Worm (Caenorhabditis elegans) whole organism, L2 larva: ENCODE data around the gene his-3.
A peak's percentile ranks its signal among the peaks of the same experiment; 100 is the strongest.
"Not testable (repeated sequence)": the region's sequence is repeated elsewhere in the genome, so short reads cannot be mapped to it uniquely, and the experiment has no call there.

ENCODE experiments used
- C34F6.9 ChIP-seq: fragments of 150-350 bp; optimal IDR thresholded peaks from 2 replicates; lab custom pipeline; 2014; ENCODE audit warnings: missing biosample characterization, missing genetic modification characterization
- F13H6.1 ChIP-seq: sonication (generic microtip); optimal IDR thresholded peaks from 2 replicates; lab custom pipeline; 2016; ENCODE audit warnings: missing genetic modification characterization, missing compliant biosample characterization
- R02D3.7 ChIP-seq: fragments of 150-350 bp; optimal IDR thresholded peaks from 2 replicates; lab custom pipeline; 2014; ENCODE audit warnings: missing biosample characterization, missing genetic modification characterization
- Y55F3AM.14 ChIP-seq: fragments of 200-800 bp; sonication (Bioruptor generic); optimal IDR thresholded peaks from 2 replicates; lab custom pipeline; 2018; ENCODE audit warnings: mild to moderate bottlenecking, missing genetic modification characterization, missing compliant biosample characterization
- alr-1 ChIP-seq: fragments of 150-350 bp; optimal IDR thresholded peaks from 2 replicates; lab custom pipeline; 2014; ENCODE audit warnings: missing biosample characterization, missing genetic modification characterization
- aly-2 ChIP-seq: fragments of 150-350 bp; optimal IDR thresholded peaks from 2 replicates; lab custom pipeline; 2014; ENCODE audit warnings: missing biosample characterization, missing genetic modification characterization
- ama-1 ChIP-seq: fragments of 150-350 bp; optimal IDR thresholded peaks from 2 replicates; lab custom pipeline; 2018; ENCODE audit warnings: inconsistent platforms
- blmp-1 ChIP-seq: sonication (generic microtip); optimal IDR thresholded peaks from 2 replicates; lab custom pipeline; 2017; ENCODE audit warnings: missing genetic modification characterization, mild to moderate bottlenecking, missing compliant biosample characterization, antibody characterized with exemption, moderate library complexity; ENCODE audit not compliant: insufficient read depth
- ceh-16 ChIP-seq: fragments of 150-350 bp; optimal IDR thresholded peaks from 2 replicates; lab custom pipeline; 2014; ENCODE audit warnings: missing biosample characterization, missing genetic modification characterization
- crh-2 ChIP-seq: sonication (generic microtip); optimal IDR thresholded peaks from 2 replicates; lab custom pipeline; 2017; ENCODE audit warnings: missing biosample characterization, missing genetic modification characterization
- dmd-4 ChIP-seq: sonication (generic microtip); optimal IDR thresholded peaks from 2 replicates; lab custom pipeline; 2017; ENCODE audit warnings: missing biosample characterization, missing genetic modification characterization
- egl-27 ChIP-seq: sonication (generic microtip); optimal IDR thresholded peaks from 3 replicates; lab custom pipeline; 2017; ENCODE audit warnings: missing biosample characterization, missing genetic modification reagents, missing genetic modification characterization
- elt-1 ChIP-seq: fragments of 150-350 bp; optimal IDR thresholded peaks from 2 replicates; lab custom pipeline; 2014; ENCODE audit warnings: missing biosample characterization, missing genetic modification characterization
- elt-3 ChIP-seq: sonication (generic microtip); optimal IDR thresholded peaks from 2 replicates; lab custom pipeline; 2017; ENCODE audit warnings: missing biosample characterization, missing genetic modification characterization
- fos-1 ChIP-seq: fragments of 150-350 bp; optimal IDR thresholded peaks from 2 replicates; lab custom pipeline; 2014; ENCODE audit warnings: missing biosample characterization, missing genetic modification characterization
- gmeb-1 ChIP-seq: fragments of 150-350 bp; optimal IDR thresholded peaks from 2 replicates; lab custom pipeline; 2014; ENCODE audit warnings: missing biosample characterization, missing genetic modification characterization
- lin-11 ChIP-seq: fragments of 150-350 bp; sonication (generic microtip); optimal IDR thresholded peaks from 2 replicates; lab custom pipeline; 2014; ENCODE audit warnings: missing biosample characterization, missing genetic modification characterization, inconsistent platforms, mixed read lengths
- lin-13 ChIP-seq: fragments of 150-350 bp; optimal IDR thresholded peaks from 2 replicates; lab custom pipeline; 2014; ENCODE audit warnings: missing biosample characterization, missing genetic modification reagents, missing genetic modification characterization
- lin-39 ChIP-seq: fragments of 150-350 bp; optimal IDR thresholded peaks from 2 replicates; lab custom pipeline; 2014; ENCODE audit warnings: missing biosample characterization, missing genetic modification reagents, missing genetic modification characterization
- lsy-2 ChIP-seq, 2 experiments: fragments of 150-350 bp in 1 of 2; sonication (generic microtip) in 1 of 2; optimal IDR thresholded peaks; 2 replicates each; lab custom pipeline; 2014 to 2017; ENCODE audit warnings: missing biosample characterization in 2 of 2, missing genetic modification characterization in 2 of 2
- mab-5 ChIP-seq: fragments of 150-350 bp; optimal IDR thresholded peaks from 2 replicates; lab custom pipeline; 2014; ENCODE audit warnings: missing biosample characterization, missing genetic modification characterization
- nhr-12 ChIP-seq: fragments of 150-350 bp; optimal IDR thresholded peaks from 2 replicates; lab custom pipeline; 2014; ENCODE audit warnings: missing biosample characterization, missing genetic modification characterization
- nhr-129 ChIP-seq: fragments of 150-350 bp; optimal IDR thresholded peaks from 2 replicates; lab custom pipeline; 2014; ENCODE audit warnings: missing biosample characterization, missing genetic modification characterization
- nhr-21 ChIP-seq: fragments of 150-350 bp; optimal IDR thresholded peaks from 2 replicates; lab custom pipeline; 2014; ENCODE audit warnings: missing biosample characterization, missing genetic modification characterization
- nhr-23 ChIP-seq: fragments of 150-350 bp; optimal IDR thresholded peaks from 2 replicates; lab custom pipeline; 2014; ENCODE audit warnings: missing biosample characterization, missing genetic modification reagents, missing genetic modification characterization
- nhr-25 ChIP-seq: fragments of 150-350 bp; sonication (generic microtip); optimal IDR thresholded peaks from 3 replicates; lab custom pipeline; 2014; ENCODE audit warnings: missing biosample characterization, missing genetic modification characterization
- nhr-6 ChIP-seq: fragments of 150-350 bp; optimal IDR thresholded peaks from 2 replicates; lab custom pipeline; 2014; ENCODE audit warnings: missing biosample characterization, missing genetic modification characterization
- nhr-77 ChIP-seq: fragments of 150-350 bp; optimal IDR thresholded peaks from 2 replicates; lab custom pipeline; 2014; ENCODE audit warnings: missing biosample characterization, missing genetic modification characterization
- sem-4 ChIP-seq: fragments of 150-350 bp; optimal IDR thresholded peaks from 2 replicates; lab custom pipeline; 2014; ENCODE audit warnings: missing biosample characterization, missing genetic modification reagents, missing genetic modification characterization
- sma-3 ChIP-seq: sonication (generic microtip); optimal IDR thresholded peaks from 2 replicates; lab custom pipeline; 2016; ENCODE audit warnings: missing genetic modification reagents, missing genetic modification characterization, missing compliant biosample characterization
- sma-9 ChIP-seq, 2 experiments: fragments of 150-350 bp in 1 of 2; sonication (generic microtip) in 1 of 2; optimal IDR thresholded peaks; 2 replicates each; lab custom pipeline; 2014 to 2016; ENCODE audit warnings: missing genetic modification characterization in 2 of 2, mild to moderate bottlenecking in 1 of 2, missing biosample characterization in 1 of 2, missing compliant biosample characterization in 1 of 2, missing genetic modification reagents in 1 of 2, moderate library complexity in 1 of 2
- unc-39 ChIP-seq: fragments of 150-350 bp; optimal IDR thresholded peaks from 2 replicates; lab custom pipeline; 2014; ENCODE audit warnings: missing biosample characterization, missing genetic modification characterization
- unc-55 ChIP-seq: fragments of 150-350 bp; sonication (generic microtip); optimal IDR thresholded peaks from 3 replicates; lab custom pipeline; 2014; ENCODE audit warnings: missing biosample characterization, missing genetic modification reagents, missing genetic modification characterization
- ztf-4 ChIP-seq: fragments of 150-350 bp; optimal IDR thresholded peaks from 2 replicates; lab custom pipeline; 2014; ENCODE audit warnings: missing biosample characterization, missing genetic modification characterization

The his-3 gene

DNA sequence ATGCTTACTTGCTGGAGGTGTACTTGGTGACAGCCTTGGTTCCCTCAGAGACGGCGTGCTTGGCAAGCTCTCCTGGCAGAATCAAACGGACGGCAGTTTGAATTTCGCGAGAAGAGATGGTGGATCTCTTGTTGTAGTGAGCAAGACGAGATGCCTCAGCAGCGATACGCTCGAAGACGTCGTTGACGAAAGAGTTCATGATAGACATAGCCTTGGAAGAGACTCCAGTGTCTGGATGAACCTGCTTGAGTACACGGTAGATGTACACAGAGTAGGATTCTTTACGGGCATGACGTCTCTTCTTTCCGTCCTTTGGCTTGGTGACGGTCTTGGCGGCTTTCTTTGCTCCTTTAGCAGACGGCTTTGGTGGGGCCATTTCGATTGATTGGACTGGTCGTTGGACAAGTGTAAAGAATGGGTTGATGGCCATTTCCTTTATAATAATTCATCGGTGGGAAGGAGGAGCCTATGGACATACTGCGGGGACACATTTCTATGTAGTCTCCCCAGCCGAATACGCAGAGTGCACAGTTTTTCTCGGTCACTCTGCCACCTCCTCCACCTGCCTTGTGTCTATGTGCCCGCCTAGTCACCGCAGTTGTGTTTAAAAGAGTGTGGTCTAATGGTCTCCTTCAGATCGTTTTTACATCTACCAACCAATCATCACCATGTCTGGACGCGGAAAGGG is at the start of gene his-3, which contains the start of gene his-4:
his-3 (plus strand) TSS at position 669 of the 688 bp plus-strand sequence.
his-4 (minus strand) TSS at position 376 of the 688 bp plus-strand sequence.
- TF ChIP-seq F13H6.1 (tag; lab: Kevin White, UChicago) (peak; percentile 27), fos-1 (tag; lab: Kevin White, UChicago) (peak; percentile 49), nhr-6 (peak; percentile 52), nhr-25 (tag; lab: Kevin White, UChicago) (peak; percentile 85), lsy-2 (tag; optimal IDR thresholded peaks at IDR 0.05; lab: Kevin White, UChicago) (peak in 1 of 2 experiments; percentile 38), nhr-129 (tag; lab: Kevin White, UChicago) (peak; percentile 27), ceh-16 (tag; lab: Kevin White, UChicago) (peak; percentile 95), sma-9 (GFP tag; optimal IDR thresholded peaks at IDR 0.05; lab: Kevin White, UChicago) (peak; percentile 59), lin-13 (GFP tag; lab: Kevin White, UChicago) (peak; percentile 24), sma-3 (GFP tag; lab: Kevin White, UChicago) (peak; percentile 39)
- TF ChIP-seq sma-9 (tag; optimal IDR thresholded peaks at IDR 0.05; lab: Kevin White, UChicago) = not testable (repeated sequence)

DNA sequence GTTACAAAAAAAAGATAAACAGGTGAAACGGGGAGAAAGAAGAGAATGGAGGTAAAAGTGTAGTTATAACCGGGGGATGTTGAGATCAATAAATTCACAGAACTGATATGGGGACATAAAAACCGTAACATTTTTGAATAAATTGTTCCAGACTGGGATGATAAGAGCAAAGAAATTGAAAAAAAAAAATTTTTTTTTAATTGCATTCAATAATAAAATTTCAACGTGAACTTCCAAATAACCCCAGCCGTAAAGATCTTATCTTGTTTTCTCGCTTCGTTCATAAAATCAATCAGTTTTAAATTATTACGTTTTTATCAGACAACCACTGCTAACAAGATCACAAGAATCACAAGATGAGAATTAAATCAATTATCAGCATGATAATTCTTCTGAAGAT is 48.8 kb upstream of the his-3 start, which contains the start of gene C06C6.7:
C06C6.7 (plus strand) TSS at position 301 of the 400 bp plus-strand sequence.
- not testable (repeated sequence) for TF ChIP-seq nhr-6; nhr-12 (tag; lab: Kevin White, UChicago); ama-1

DNA sequence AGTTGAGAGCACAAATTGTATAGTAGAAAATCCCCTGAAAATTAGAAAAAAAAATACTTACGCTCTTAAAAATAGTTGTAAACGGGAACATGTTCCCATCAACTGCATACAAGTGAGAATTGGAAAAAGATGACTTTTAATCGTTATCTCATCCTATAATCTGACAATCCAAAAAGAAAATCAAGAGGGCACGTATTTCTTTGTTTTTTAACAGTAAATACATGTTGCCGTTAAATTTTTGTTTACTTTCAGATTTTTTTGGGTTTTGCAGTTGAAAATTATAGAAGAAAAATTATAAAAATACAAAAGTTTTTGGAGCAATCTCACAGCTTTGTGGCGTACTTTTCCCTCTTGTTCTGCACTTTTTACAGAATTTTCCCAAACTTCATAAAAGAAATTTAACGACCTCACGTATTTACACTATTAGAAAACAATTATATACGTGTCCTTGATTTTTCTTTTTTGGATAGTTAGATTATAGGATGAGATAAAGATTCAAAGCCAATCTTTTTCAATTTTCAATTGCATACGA is 43.9 kb upstream of the his-3 start, which contains the start of the genes C06C6.9 and C06C6.8:
C06C6.9 (minus strand) TSS at position 101 of the 532 bp plus-strand sequence.
C06C6.8 (plus strand) TSS at position 482 of the 532 bp plus-strand sequence.
- no peak for TF ChIP-seq ama-1
- no peak for TF ChIP-seq lin-11 (tag; lab: Kevin White, UChicago)
- TF ChIP-seq lsy-2 (tag; optimal IDR thresholded peaks at IDR 0.05; lab: Kevin White, UChicago) = no peak

ce11 chrV:16000433-16000832 is 40.2 kb upstream of the his-3 start, which contains the start of gene nhr-50:
nhr-50 (minus strand) TSS chrV:16000631.
- no peak for TF ChIP-seq mab-5 (tag; lab: Kevin White, UChicago)
- peak; percentile 8 for TF ChIP-seq gmeb-1 (tag; lab: Kevin White, UChicago)
- no peak for TF ChIP-seq lin-13 (GFP tag; lab: Kevin White, UChicago)
- TF ChIP-seq dmd-4 (tag; lab: Kevin White, UChicago) = no peak
- no peak for TF ChIP-seq ceh-16 (tag; lab: Kevin White, UChicago)
- TF ChIP-seq sma-3 (GFP tag; lab: Kevin White, UChicago) = peak; percentile 69
- TF ChIP-seq R02D3.7 (tag; lab: Kevin White, UChicago) = no peak
- TF ChIP-seq nhr-21 (tag; lab: Kevin White, UChicago) = peak; percentile 45
- peak; percentile 45 for TF ChIP-seq C34F6.9
- TF ChIP-seq blmp-1 (tag; lab: Kevin White, UChicago) = peak; percentile 97
- TF ChIP-seq nhr-77 (tag; lab: Kevin White, UChicago) = no peak
- TF ChIP-seq nhr-23 = no peak
- no peak for TF ChIP-seq aly-2 (tag; lab: Kevin White, UChicago)
- peak; percentile 99 for TF ChIP-seq fos-1 (tag; lab: Kevin White, UChicago)
- peak; percentile 53 for TF ChIP-seq F13H6.1 (tag; lab: Kevin White, UChicago)
- peak; percentile 8 for TF ChIP-seq ztf-4
- TF ChIP-seq egl-27 (tag; lab: Kevin White, UChicago) = peak; percentile 57
- peak; percentile 91 for TF ChIP-seq sma-9 (GFP tag; optimal IDR thresholded peaks at IDR 0.05; lab: Kevin White, UChicago)
- no peak for TF ChIP-seq sma-9 (tag; optimal IDR thresholded peaks at IDR 0.05; lab: Kevin White, UChicago)
- no peak for TF ChIP-seq nhr-6
- TF ChIP-seq nhr-129 (tag; lab: Kevin White, UChicago) = peak; percentile 54
- no peak for TF ChIP-seq elt-3 (tag; lab: Kevin White, UChicago)
- TF ChIP-seq Y55F3AM.14 (GFP tag; lab: Kevin White, UChicago) = no peak
- no peak for TF ChIP-seq elt-1
- peak; percentile 83 for TF ChIP-seq crh-2 (tag; lab: Kevin White, UChicago)

DNA sequence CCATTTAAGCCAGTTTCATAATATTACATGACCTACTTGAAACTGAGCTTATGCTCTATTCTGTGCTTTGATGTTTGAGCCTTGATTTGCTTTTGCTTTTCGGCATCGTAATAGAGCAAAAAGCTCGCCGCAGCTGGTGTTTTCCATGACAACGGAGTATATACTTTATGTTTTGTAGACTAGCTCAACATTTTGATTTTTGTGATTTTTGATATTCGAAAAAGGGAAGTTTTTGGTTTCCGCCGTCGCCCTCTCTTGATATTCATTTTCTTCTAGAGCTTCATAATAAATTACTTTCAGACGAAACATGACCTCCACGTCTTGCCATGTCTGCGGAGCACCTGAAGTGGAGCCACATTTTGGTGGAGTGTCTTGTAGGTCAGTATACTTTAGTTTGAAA is 38.3 kb upstream of the his-3 start, which contains the start of gene nhr-63:
nhr-63 (plus strand) TSS at position 301 of the 400 bp plus-strand sequence.
- TF ChIP-seq sma-9 (GFP tag; optimal IDR thresholded peaks at IDR 0.05; lab: Kevin White, UChicago) (no peak), sma-9 (tag; optimal IDR thresholded peaks at IDR 0.05; lab: Kevin White, UChicago) (no peak), unc-39 (tag; lab: Kevin White, UChicago) (no peak), lin-39 (tag; lab: Kevin White, UChicago) (no peak), nhr-6 (no peak), lin-11 (tag; lab: Kevin White, UChicago) (no peak), unc-55 (GFP tag; lab: Kevin White, UChicago) (no peak), lsy-2 (tag; optimal IDR thresholded peaks at IDR 0.05; lab: Kevin White, UChicago) (no peak), Y55F3AM.14 (GFP tag; lab: Kevin White, UChicago) (no peak), sma-3 (GFP tag; lab: Kevin White, UChicago) (no peak), crh-2 (tag; lab: Kevin White, UChicago) (no peak), ceh-16 (tag; lab: Kevin White, UChicago) (no peak), alr-1 (tag; lab: Kevin White, UChicago) (no peak), sem-4 (tag; lab: Kevin White, UChicago) (no peak), elt-1 (no peak)
